Fruit fly (Drosophila melanogaster): Measurements from ENCODE around the gene CG7377.

The CG7377 gene

dm6 chr3L:11578847-11579246, 10.6 kb upstream of the CG7377 start:
- no peak for TF ChIP-seq Myc (optimal IDR thresholded peaks at IDR 0.05)
- no peak for TF ChIP-seq psq (optimal IDR thresholded peaks at IDR 0.05)
- no peak for TF ChIP-seq ttk (optimal IDR thresholded peaks at IDR 0.05)
- no peak for TF ChIP-seq insv (optimal IDR thresholded peaks at IDR 0.05)
- TF ChIP-seq Sin3A (optimal IDR thresholded peaks at IDR 0.05) = no peak
- TF ChIP-seq h (optimal IDR thresholded peaks at IDR 0.05) = no peak

dm6 chr3L:11579919-11580318, 9.6 kb upstream of the CG7377 start, which contains the start of gene CG43390:
TSS of gene CG43390 (minus strand) at chr3L:11579950.
- TF ChIP-seq ttk (optimal IDR thresholded peaks at IDR 0.05) (no peak), insv (optimal IDR thresholded peaks at IDR 0.05) (no peak), psq (optimal IDR thresholded peaks at IDR 0.05) (no peak), Sin3A (optimal IDR thresholded peaks at IDR 0.05) (no peak), h (optimal IDR thresholded peaks at IDR 0.05) (no peak), Myc (optimal IDR thresholded peaks at IDR 0.05) (no peak)

DNA sequence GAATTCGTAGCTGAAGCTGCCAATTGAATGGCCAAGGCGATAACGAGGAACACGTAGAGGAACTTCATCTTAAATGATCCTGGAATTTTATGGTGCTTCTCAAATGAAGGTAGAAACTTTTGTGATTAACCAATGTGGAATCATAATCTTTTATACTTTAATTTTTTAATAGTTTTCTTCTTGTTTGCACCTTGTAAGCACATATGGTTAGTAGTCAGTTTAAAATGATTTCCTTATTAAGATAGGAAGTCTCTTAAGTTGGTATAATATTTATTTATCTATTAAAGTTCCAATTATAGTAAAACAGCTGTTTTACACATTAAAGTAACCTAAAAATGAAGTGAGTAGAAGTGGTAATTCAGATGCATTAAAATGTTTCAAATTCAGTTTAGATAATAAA, 8.6 kb upstream of the CG7377 start, which contains the start of gene CG43391:
Gene CG43391, minus strand, starts transcription at position 101 of the 400 bp plus-strand sequence.
- TF ChIP-seq insv (optimal IDR thresholded peaks at IDR 0.05) = no peak
- TF ChIP-seq h (optimal IDR thresholded peaks at IDR 0.05) = no peak
- TF ChIP-seq Myc (optimal IDR thresholded peaks at IDR 0.05) = no peak
- no peak for TF ChIP-seq Sin3A (optimal IDR thresholded peaks at IDR 0.05)
- TF ChIP-seq ttk (optimal IDR thresholded peaks at IDR 0.05) = no peak
- no peak for TF ChIP-seq psq (optimal IDR thresholded peaks at IDR 0.05)

DNA sequence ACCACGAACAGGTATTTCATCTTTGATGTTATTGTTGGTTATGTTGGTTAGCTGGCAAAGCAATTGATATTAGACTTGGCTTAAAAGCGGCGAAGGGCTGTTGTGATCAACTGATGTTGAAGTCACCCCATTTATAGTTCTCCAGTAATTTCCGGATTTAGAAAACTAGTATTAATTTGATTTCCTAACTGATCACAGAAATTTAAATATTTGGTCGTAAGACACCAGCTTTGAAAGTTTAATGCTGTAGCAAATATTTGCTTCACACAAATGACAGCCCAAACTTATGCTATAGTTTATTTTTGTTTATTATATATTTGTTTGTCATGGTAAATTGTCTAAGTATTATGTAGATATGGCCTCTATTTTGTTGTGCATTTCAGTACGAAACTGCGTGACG, 7.4 kb upstream of the CG7377 start, which contains the start of gene CG33269:
Gene CG33269, minus strand, starts transcription at position 101 of the 400 bp plus-strand sequence.
- no peak for TF ChIP-seq ttk (optimal IDR thresholded peaks at IDR 0.05)
- TF ChIP-seq h (optimal IDR thresholded peaks at IDR 0.05) = no peak
- no peak for TF ChIP-seq Myc (optimal IDR thresholded peaks at IDR 0.05)
- no peak for TF ChIP-seq psq (optimal IDR thresholded peaks at IDR 0.05)
- no peak for TF ChIP-seq Sin3A (optimal IDR thresholded peaks at IDR 0.05)
- TF ChIP-seq insv (optimal IDR thresholded peaks at IDR 0.05) = no peak

DNA sequence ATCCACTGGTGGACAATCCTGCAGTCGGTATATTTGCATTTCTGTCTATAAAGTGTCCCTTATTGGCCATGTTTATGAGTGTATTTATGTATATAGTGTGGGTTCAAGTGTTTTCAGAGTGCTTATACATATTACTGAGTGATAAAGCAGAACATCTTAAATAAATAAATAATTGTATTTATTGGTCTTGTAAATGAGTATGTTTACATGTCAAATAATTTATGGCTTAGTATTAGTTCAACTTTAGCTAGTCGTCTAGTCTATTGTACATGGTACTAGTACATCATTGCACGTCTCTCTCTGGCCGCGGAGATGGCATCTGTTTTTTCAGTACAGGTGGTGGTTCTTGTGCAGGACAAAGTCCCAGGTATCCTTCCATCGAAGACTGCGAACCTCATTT, 5.5 kb upstream of the CG7377 start, which contains the start of gene CG32086:
Gene CG32086, minus strand, starts transcription at position 101 of the 400 bp plus-strand sequence.
- no peak for TF ChIP-seq Myc (optimal IDR thresholded peaks at IDR 0.05)
- TF ChIP-seq h (optimal IDR thresholded peaks at IDR 0.05) = no peak
- TF ChIP-seq insv (optimal IDR thresholded peaks at IDR 0.05) = no peak
- TF ChIP-seq psq (optimal IDR thresholded peaks at IDR 0.05) = no peak

- no peak for TF ChIP-seq ttk (optimal IDR thresholded peaks at IDR 0.05)
- no peak for TF ChIP-seq Sin3A (optimal IDR thresholded peaks at IDR 0.05)
- TF ChIP-seq Myc (optimal IDR thresholded peaks at IDR 0.05) = no peak
These were observed 2.6 kb upstream of the CG7377 start for dm6 chr3L:11586794-11587462.

DNA sequence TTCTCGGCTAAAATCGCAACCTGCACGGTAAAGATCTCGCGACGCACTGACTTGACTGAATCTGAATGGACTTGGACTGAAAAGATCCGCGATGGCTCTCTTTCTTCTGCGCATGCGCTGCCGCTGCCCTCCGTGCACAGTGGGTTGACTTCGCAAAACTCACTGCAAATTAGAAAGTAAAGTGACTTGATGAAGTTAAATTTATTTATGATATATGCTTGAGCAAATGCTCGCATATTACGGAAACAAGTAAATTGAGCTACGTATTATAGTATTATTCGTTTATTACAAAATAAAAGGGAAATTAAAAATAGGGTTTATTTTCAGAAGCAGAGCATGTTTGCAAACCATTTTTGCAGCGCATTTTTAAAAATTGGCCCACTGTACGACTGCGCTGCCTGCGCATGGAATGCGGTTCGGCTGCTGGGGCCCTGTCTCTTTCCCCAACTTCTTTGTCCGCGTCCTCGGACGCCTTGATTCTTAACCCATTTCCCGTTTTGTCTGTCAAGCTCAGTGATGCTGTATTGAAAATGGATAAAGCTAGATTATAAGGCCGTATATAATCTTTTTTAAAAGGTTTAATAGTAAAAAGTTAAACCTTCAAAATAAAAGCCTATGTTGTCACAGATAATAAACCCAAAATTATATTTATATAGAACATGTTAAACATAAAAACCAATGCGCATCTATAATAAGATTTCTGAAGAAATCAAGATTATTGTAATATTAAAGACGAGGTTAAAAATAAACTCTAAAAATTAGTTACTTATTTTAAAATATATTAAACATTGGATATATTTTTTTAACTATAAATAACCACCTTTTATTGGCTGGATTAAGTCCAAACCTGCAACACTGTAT, 1.5 kb upstream of the CG7377 start, which contains the start of gene rt:
Gene rt, minus strand, starts transcription at position 51 of the 861 bp plus-strand sequence.
- TF ChIP-seq h (optimal IDR thresholded peaks at IDR 0.05) (no peak), insv (optimal IDR thresholded peaks at IDR 0.05) (no peak), psq (optimal IDR thresholded peaks at IDR 0.05) (no peak), ttk (optimal IDR thresholded peaks at IDR 0.05) (no peak), Sin3A (optimal IDR thresholded peaks at IDR 0.05) (no peak)

- TF ChIP-seq h (optimal IDR thresholded peaks at IDR 0.05) = no peak
These were observed 901 bp upstream of the CG7377 start for dm6 chr3L:11588594-11588993.

- TF ChIP-seq insv (optimal IDR thresholded peaks at IDR 0.05) (no peak), h (optimal IDR thresholded peaks at IDR 0.05) (no peak), ttk (optimal IDR thresholded peaks at IDR 0.05) (no peak), Myc (optimal IDR thresholded peaks at IDR 0.05) (no peak), psq (optimal IDR thresholded peaks at IDR 0.05) (no peak), Sin3A (optimal IDR thresholded peaks at IDR 0.05) (no peak)
These were observed 1.6 kb downstream of the CG7377 start, which contains the start of gene CG33268 for dm6 chr3L:11591131-11591530. TSS of gene CG33268 (minus strand) at chr3L:11591231.

- TF ChIP-seq Sin3A (optimal IDR thresholded peaks at IDR 0.05) (no peak), psq (optimal IDR thresholded peaks at IDR 0.05) (no peak), Myc (optimal IDR thresholded peaks at IDR 0.05) (no peak), ttk (optimal IDR thresholded peaks at IDR 0.05) (no peak), h (optimal IDR thresholded peaks at IDR 0.05) (no peak), insv (optimal IDR thresholded peaks at IDR 0.05) (no peak)
These were observed 2.3 kb downstream of the CG7377 start for dm6 chr3L:11591803-11592202.

- TF ChIP-seq h (optimal IDR thresholded peaks at IDR 0.05) (no peak), Sin3A (optimal IDR thresholded peaks at IDR 0.05) (no peak), ttk (optimal IDR thresholded peaks at IDR 0.05) (no peak), psq (optimal IDR thresholded peaks at IDR 0.05) (no peak), Myc (optimal IDR thresholded peaks at IDR 0.05) (no peak), insv (optimal IDR thresholded peaks at IDR 0.05) (no peak)
These were observed 4.3 kb downstream of the CG7377 start for dm6 chr3L:11593778-11594177.

dm6 chr3L:11596585-11597252, 7.2 kb downstream of the CG7377 start, which contains the start of gene CG7368:
TSS of gene CG7368 (plus strand) at chr3L:11597202.
- TF ChIP-seq insv (optimal IDR thresholded peaks at IDR 0.05) = no peak
- no peak for TF ChIP-seq Myc (optimal IDR thresholded peaks at IDR 0.05)
- no peak for TF ChIP-seq ttk (optimal IDR thresholded peaks at IDR 0.05)
- no peak for TF ChIP-seq Sin3A (optimal IDR thresholded peaks at IDR 0.05)
- no peak for TF ChIP-seq h (optimal IDR thresholded peaks at IDR 0.05)
- no peak for TF ChIP-seq psq (optimal IDR thresholded peaks at IDR 0.05)
